Fruit fly (Drosophila melanogaster) whole organism, wandering third instar larva: ENCODE data around the gene norpA.
"Not testable (repeated sequence)": the region's sequence is repeated elsewhere in the genome, so short reads cannot be mapped to it uniquely, and the experiment has no call there.

Experiments used
- Abd-B ChIP-seq: fragments of >200 bp; optimal IDR thresholded peaks from 2 replicates; lab custom pipeline; 2017; ENCODE audit warnings: missing biosample characterization, missing genetic modification characterization
- CG32264 ChIP-seq: fragments of 200-800 bp; sonication (Bioruptor generic); optimal IDR thresholded peaks from 2 replicates; lab custom pipeline; 2016; ENCODE audit warnings: missing biosample characterization, missing genetic modification characterization
- CG9705 ChIP-seq: fragments of 200-800 bp; sonication (Bioruptor generic); optimal IDR thresholded peaks from 2 replicates; lab custom pipeline; 2018; ENCODE audit warnings: missing biosample characterization, mild to moderate bottlenecking, missing genetic modification characterization
- CrebA ChIP-seq: fragments of 200-800 bp; sonication (Bioruptor generic); optimal IDR thresholded peaks from 2 replicates; lab custom pipeline; 2016; ENCODE audit warnings: missing biosample characterization, mild to moderate bottlenecking, missing genetic modification characterization, borderline replicate concordance
- Dfd ChIP-seq: fragments of >200 bp; optimal IDR thresholded peaks from 2 replicates; lab custom pipeline; 2017; ENCODE audit warnings: missing biosample characterization, missing genetic modification characterization
- Dif ChIP-seq: fragments of 200-275, 200-300 bp; sonication (Bioruptor generic); optimal IDR thresholded peaks from 2 replicates; lab custom pipeline; 2018; ENCODE audit warnings: missing biosample characterization, missing genetic modification characterization; ENCODE audit not compliant: partially characterized antibody
- GATAd ChIP-seq: sonication (Bioruptor generic); optimal IDR thresholded peaks from 2 replicates; lab custom pipeline; 2016; ENCODE audit warnings: missing biosample characterization, missing genetic modification characterization
- HLH106 ChIP-seq: fragments of 200-800 bp; optimal IDR thresholded peaks from 3 replicates; lab custom pipeline; 2019; ENCODE audit warnings: missing biosample characterization, mild to moderate bottlenecking, missing genetic modification characterization, moderate library complexity
- Hnf4 ChIP-seq: fragments of 200-800 bp; sonication (Bioruptor generic); optimal IDR thresholded peaks from 2 replicates; lab custom pipeline; 2016; ENCODE audit warnings: missing biosample characterization, mild to moderate bottlenecking, missing genetic modification characterization
- Hr78 ChIP-seq: fragments of >200 bp; optimal IDR thresholded peaks from 2 replicates; lab custom pipeline; 2017; ENCODE audit warnings: missing biosample characterization, missing genetic modification characterization
- Hr83 ChIP-seq: fragments of 200-300 bp; sonication (Bioruptor generic); optimal IDR thresholded peaks from 2 replicates; lab custom pipeline; 2016; ENCODE audit warnings: missing biosample characterization, mild to moderate bottlenecking, missing genetic modification characterization, moderate library complexity; ENCODE audit not compliant: poor library complexity, severe bottlenecking
- Jra ChIP-seq: sonication (Bioruptor generic); optimal IDR thresholded peaks from 2 replicates; lab custom pipeline; 2016; ENCODE audit warnings: missing biosample characterization, missing genetic modification characterization
- Myc ChIP-seq: fragments of >200 bp; optimal IDR thresholded peaks from 2 replicates; lab custom pipeline; 2017
- N ChIP-seq: fragments of >200 bp; optimal IDR thresholded peaks from 2 replicates; lab custom pipeline; 2018; ENCODE audit warnings: missing biosample characterization, missing external identifiers, missing genetic modification characterization
- OdsH ChIP-seq: fragments of 200-800 bp; sonication (Bioruptor generic); optimal IDR thresholded peaks from 2 replicates; lab custom pipeline; 2016; ENCODE audit warnings: missing biosample characterization, mild to moderate bottlenecking, missing genetic modification characterization
- Rel ChIP-seq, 2 experiments: fragments of 200-800 bp; sonication (Bioruptor generic) in 1 of 2; optimal IDR thresholded peaks; 2 replicates in 1 of 2; 3 replicates in 1 of 2; lab custom pipeline; 2016 to 2019; ENCODE audit warnings: mild to moderate bottlenecking in 2 of 2, missing biosample characterization in 2 of 2, missing genetic modification characterization in 2 of 2, moderate library complexity in 1 of 2
- Sp1 ChIP-seq: fragments of 200-800 bp; sonication (Bioruptor generic); optimal IDR thresholded peaks from 3 replicates; lab custom pipeline; 2019; ENCODE audit warnings: missing biosample characterization, mild to moderate bottlenecking, missing genetic modification characterization, moderate library complexity
- Vsx2 ChIP-seq: fragments of 200-300, 225-300 bp; sonication (Bioruptor generic); optimal IDR thresholded peaks from 2 replicates; lab custom pipeline; 2018; ENCODE audit warnings: missing biosample characterization, missing genetic modification characterization; ENCODE audit not compliant: partially characterized antibody
- br ChIP-seq: fragments of 200-800 bp; sonication (Bioruptor generic); optimal IDR thresholded peaks from 2 replicates; lab custom pipeline; 2016; ENCODE audit warnings: missing biosample characterization, missing genetic modification characterization
- brk ChIP-seq: fragments of 200-800 bp; sonication (Bioruptor generic); optimal IDR thresholded peaks from 2 replicates; lab custom pipeline; 2016; ENCODE audit warnings: missing biosample characterization, mild to moderate bottlenecking, missing genetic modification characterization
- dl ChIP-seq, 2 experiments: fragments of 175-275, 200-275 bp in 1 of 2; fragments of 200-275 bp in 1 of 2; sonication (Bioruptor generic); optimal IDR thresholded peaks; lab custom pipeline; 2018; ENCODE audit warnings: mild to moderate bottlenecking in 2 of 2, missing biosample characterization in 2 of 2, missing genetic modification characterization in 2 of 2, moderate library complexity in 2 of 2; ENCODE audit not compliant: partially characterized antibody in 2 of 2, insufficient read depth in 1 of 2
- dmrt93B ChIP-seq: fragments of 200-800 bp; sonication (Bioruptor generic); optimal IDR thresholded peaks from 2 replicates; lab custom pipeline; 2018; ENCODE audit warnings: missing biosample characterization, mild to moderate bottlenecking, missing genetic modification characterization
- dsf ChIP-seq: sonication (Bioruptor generic); optimal IDR thresholded peaks from 2 replicates; lab custom pipeline; 2016; ENCODE audit warnings: missing biosample characterization, missing genetic modification characterization, borderline replicate concordance
- foxo ChIP-seq, 2 experiments: fragments of 200-800 bp; sonication (Bioruptor generic); optimal IDR thresholded peaks; 2 replicates in 1 of 2; 3 replicates in 1 of 2; lab custom pipeline; 2016 to 2017; ENCODE audit warnings: missing biosample characterization in 2 of 2, missing genetic modification characterization in 2 of 2
- fru ChIP-seq: fragments of 200-800 bp; sonication (Bioruptor generic); optimal IDR thresholded peaks from 3 replicates; lab custom pipeline; 2016; ENCODE audit warnings: missing biosample characterization, mild to moderate bottlenecking, missing genetic modification characterization
- h ChIP-seq: fragments of 200-800 bp; sonication (Bioruptor generic); optimal IDR thresholded peaks from 3 replicates; lab custom pipeline; 2016; ENCODE audit warnings: missing biosample characterization, mild to moderate bottlenecking, missing genetic modification characterization
- jim ChIP-seq: fragments of 175-275, 200-325 bp; sonication (Bioruptor generic); optimal IDR thresholded peaks from 2 replicates; lab custom pipeline; 2016; ENCODE audit warnings: missing biosample characterization, mild to moderate bottlenecking, missing genetic modification characterization
- pan ChIP-seq: fragments of >200 bp; optimal IDR thresholded peaks from 2 replicates; lab custom pipeline; 2017
- psq ChIP-seq: fragments of 200-800 bp; sonication (Bioruptor generic); optimal IDR thresholded peaks from 3 replicates; lab custom pipeline; 2017; ENCODE audit warnings: missing biosample characterization, mild to moderate bottlenecking, missing genetic modification characterization, moderate library complexity
- sage ChIP-seq: fragments of 200-800 bp; sonication (Bioruptor generic); optimal IDR thresholded peaks from 2 replicates; lab custom pipeline; 2016; ENCODE audit warnings: missing biosample characterization, mild to moderate bottlenecking, missing genetic modification characterization
- sv ChIP-seq: fragments of 200-800 bp; sonication (Bioruptor generic); optimal IDR thresholded peaks from 3 replicates; lab custom pipeline; 2016; ENCODE audit warnings: missing biosample characterization, missing genetic modification characterization
- tai ChIP-seq: sonication (Bioruptor generic); optimal IDR thresholded peaks from 2 replicates; lab custom pipeline; 2016; ENCODE audit warnings: missing biosample characterization, missing genetic modification characterization
- usp ChIP-seq: fragments of >200 bp; optimal IDR thresholded peaks from 2 replicates; lab custom pipeline; 2017; ENCODE audit warnings: missing biosample characterization, missing genetic modification characterization
- woc ChIP-seq: sonication (Bioruptor generic); optimal IDR thresholded peaks from 2 replicates; lab custom pipeline; 2016; ENCODE audit warnings: missing biosample characterization, mild to moderate bottlenecking, missing genetic modification characterization

norpA gene

DNA sequence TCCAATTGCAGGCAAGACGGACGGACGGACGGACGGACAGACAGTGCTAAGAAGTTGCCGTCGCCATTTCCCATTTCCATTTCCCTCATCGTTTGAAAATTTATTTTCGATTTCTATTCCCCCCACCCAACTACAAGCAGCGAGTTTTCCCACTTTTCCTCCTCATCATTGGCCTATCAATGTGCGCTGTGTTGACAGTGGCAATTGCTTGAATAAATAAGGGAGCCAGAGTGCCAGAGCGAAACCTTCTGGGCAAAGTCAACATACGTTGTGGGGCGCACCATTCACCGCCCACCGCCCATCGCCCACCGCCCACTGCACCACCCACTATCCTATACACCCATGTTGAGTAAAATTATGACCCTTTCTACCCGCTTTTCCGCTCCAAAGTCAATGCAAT is 16.4 kb upstream of the norpA start:
- TF ChIP-seq CrebA (GFP tag; lab: Kevin White, UChicago) (no peak), Vsx2 (GFP tag; lab: Kevin White, UChicago) (no peak), Hnf4 (GFP tag; lab: Kevin White, UChicago) (no peak), Dfd (GFP tag; lab: Kevin White, UChicago) (no peak), Myc (lab: Kevin White, UChicago) (no peak), sage (GFP tag; lab: Kevin White, UChicago) (no peak), dsf (GFP tag; lab: Kevin White, UChicago) (no peak), usp (GFP tag; lab: Kevin White, UChicago) (no peak)

DNA sequence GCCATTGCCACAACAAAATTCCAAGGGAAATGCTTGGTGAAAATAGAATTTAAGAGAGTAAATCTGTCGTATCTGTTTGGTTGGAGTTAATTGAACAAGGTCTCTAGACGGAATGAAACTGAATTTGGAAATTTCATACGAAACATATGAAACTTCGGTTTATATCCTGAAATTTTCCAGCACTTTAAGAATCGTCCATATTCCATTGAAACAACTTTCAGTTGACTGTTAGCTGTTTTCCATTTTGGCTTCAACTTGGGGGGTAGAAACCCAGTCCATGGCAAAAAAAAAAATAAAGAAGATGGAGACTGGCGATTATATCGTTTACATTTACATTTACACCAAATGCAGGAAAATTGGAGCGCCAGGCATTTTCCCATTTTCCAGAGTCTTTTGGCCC is 10.7 kb upstream of the norpA start, which contains the start of gene CG15579:
TSS of gene CG15579 (minus strand) at position 101 of the 400 bp plus-strand sequence.
- no peak for TF ChIP-seq CG9705 (GFP tag; lab: Kevin White, UChicago)
- TF ChIP-seq dl (GFP tag; optimal IDR thresholded peaks at IDR 0.05; lab: Kevin White, UChicago; ENCODE audit: insufficient read depth in 1 of 2, partially characterized antibody in 2 of 2) = no peak
- no peak for TF ChIP-seq sage (GFP tag; lab: Kevin White, UChicago)
- no peak for TF ChIP-seq Hr78 (GFP tag; lab: Kevin White, UChicago)
- no peak for TF ChIP-seq sv (GFP tag; lab: Kevin White, UChicago)
- TF ChIP-seq CG32264 (GFP tag; lab: Kevin White, UChicago) = no peak
- no peak for TF ChIP-seq h (GFP tag; lab: Kevin White, UChicago)
- TF ChIP-seq Jra (GFP tag; lab: Kevin White, UChicago) = no peak
- no peak for TF ChIP-seq OdsH (GFP tag; lab: Kevin White, UChicago)
- no peak for TF ChIP-seq dmrt93B (GFP tag; lab: Kevin White, UChicago)
- no peak for TF ChIP-seq jim (GFP tag; lab: Kevin White, UChicago)
- no peak for TF ChIP-seq usp (GFP tag; lab: Kevin White, UChicago)
- TF ChIP-seq Dfd (GFP tag; lab: Kevin White, UChicago) = no peak
- no peak for TF ChIP-seq HLH106
- no peak for TF ChIP-seq Hr83 (GFP tag; lab: Kevin White, UChicago)
- no peak for TF ChIP-seq Sp1 (GFP tag; lab: Kevin White, UChicago)
- no peak for TF ChIP-seq dsf (GFP tag; lab: Kevin White, UChicago)
- TF ChIP-seq, all 38 proteins: peak for 0

DNA sequence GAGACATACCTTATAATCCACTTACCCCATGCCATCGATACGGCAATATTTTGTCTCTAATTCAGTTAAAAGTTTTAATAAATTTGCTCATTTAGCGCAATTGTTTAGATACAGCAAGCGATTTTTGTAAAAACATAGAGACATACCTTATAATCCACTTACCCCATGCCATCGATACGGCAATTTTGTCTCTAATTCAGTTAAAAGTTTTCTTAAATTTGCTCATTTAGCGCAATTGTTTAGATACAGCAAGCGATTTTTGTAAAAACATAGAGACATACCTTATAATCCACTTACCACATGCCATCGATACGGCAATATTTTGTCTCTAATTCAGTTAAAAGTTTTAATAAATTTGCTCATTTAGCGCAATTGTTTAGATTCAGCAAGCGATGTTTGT is 3.7 kb upstream of the norpA start, which contains the start of gene mei-9:
TSS of gene mei-9 (minus strand) at position 101 of the 400 bp plus-strand sequence.
- TF ChIP-seq dsf (GFP tag; lab: Kevin White, UChicago); CrebA (GFP tag; lab: Kevin White, UChicago); woc: not testable (repeated sequence)
- TF ChIP-seq, all 38 proteins: peak for 0; not testable (repeated sequence) for 38

DNA sequence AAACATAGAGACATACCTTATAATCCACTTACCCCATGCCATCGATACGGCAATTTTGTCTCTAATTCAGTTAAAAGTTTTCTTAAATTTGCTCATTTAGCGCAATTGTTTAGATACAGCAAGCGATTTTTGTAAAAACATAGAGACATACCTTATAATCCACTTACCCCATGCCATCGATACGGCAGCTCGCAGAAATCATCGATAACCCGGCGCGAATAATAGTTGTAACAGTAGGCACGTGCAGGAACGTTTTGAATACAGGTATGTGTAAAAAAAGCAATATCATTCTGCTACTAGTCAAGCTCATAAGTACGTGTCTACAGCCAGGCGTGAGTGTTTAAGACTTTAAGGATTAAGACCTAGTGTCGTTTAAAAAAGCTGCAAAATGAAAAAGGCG is 3.2 kb upstream of the norpA start, which contains the start of gene NO66:
TSS of gene NO66 (plus strand) at position 199 of the 400 bp plus-strand sequence.
- TF ChIP-seq Myc (lab: Kevin White, UChicago) (peak; percentile 12), woc (peak; percentile 22)

DNA sequence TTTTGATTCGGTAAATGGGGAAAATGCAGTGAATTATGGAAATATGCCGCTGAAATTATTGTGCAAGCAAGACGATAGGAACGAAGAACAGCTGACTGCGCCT is 444 bp upstream of the norpA start, which contains the start of gene mRpL33:
TSS of gene mRpL33 (minus strand) at position 101 of the 103 bp plus-strand sequence.
- TF ChIP-seq Sp1 (GFP tag; lab: Kevin White, UChicago) (no peak), dl (GFP tag; optimal IDR thresholded peaks at IDR 0.05; lab: Kevin White, UChicago; ENCODE audit: insufficient read depth in 1 of 2, partially characterized antibody in 2 of 2) (no peak), sv (GFP tag; lab: Kevin White, UChicago) (no peak), HLH106 (no peak), Hr78 (GFP tag; lab: Kevin White, UChicago) (no peak), Hnf4 (GFP tag; lab: Kevin White, UChicago) (no peak), Myc (lab: Kevin White, UChicago) (no peak), pan (lab: Kevin White, UChicago) (no peak), woc (no peak), Dif (GFP tag; lab: Kevin White, UChicago) (no peak), OdsH (GFP tag; lab: Kevin White, UChicago) (no peak)

DNA sequence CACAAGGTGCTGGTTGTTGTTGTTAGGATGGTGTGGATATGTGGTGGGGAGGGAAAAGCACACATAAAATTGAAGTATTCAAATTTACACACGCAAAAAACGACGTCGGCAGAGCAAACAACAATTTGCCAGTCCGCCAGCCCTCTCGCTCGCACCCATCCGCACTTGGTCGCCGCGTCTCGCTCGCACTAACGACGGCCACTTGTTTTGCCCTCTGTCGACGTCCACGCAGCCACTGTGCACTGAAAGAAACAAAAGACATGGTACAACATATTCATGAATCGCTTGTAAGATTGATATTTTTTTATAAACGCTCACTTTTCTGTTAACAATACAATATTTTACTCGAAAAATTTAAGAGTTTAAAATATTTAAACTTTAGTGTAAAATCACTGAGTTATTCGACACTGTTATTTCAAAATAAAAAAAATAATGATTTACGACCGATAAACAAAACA is 1.5 kb downstream of the norpA start:
- TF ChIP-seq sv (GFP tag; lab: Kevin White, UChicago) (peak; percentile 34), GATAd (GFP tag; lab: Kevin White, UChicago) (no peak), br (peak; percentile 76), CG9705 (GFP tag; lab: Kevin White, UChicago) (no peak), CG32264 (GFP tag; lab: Kevin White, UChicago) (peak; percentile 25), Hr83 (GFP tag; lab: Kevin White, UChicago) (peak; percentile 56), Hnf4 (GFP tag; lab: Kevin White, UChicago) (peak; percentile 73), foxo (GFP tag; optimal IDR thresholded peaks at IDR 0.05; lab: Kevin White, UChicago) (peak in 1 of 2 experiments; percentile 81), OdsH (GFP tag; lab: Kevin White, UChicago) (peak; percentile 71), fru (GFP tag; lab: Kevin White, UChicago) (peak; percentile 81), Dfd (GFP tag; lab: Kevin White, UChicago) (no peak), Vsx2 (GFP tag; lab: Kevin White, UChicago) (no peak), Abd-B (GFP tag; lab: Kevin White, UChicago) (no peak), tai (peak; percentile 52), brk (GFP tag; lab: Kevin White, UChicago) (peak; percentile 31), psq (GFP tag; lab: Kevin White, UChicago) (peak; percentile 52), N (GFP tag; lab: Kevin White, UChicago) (no peak), Hr78 (GFP tag; lab: Kevin White, UChicago) (no peak), Rel (GFP tag; optimal IDR thresholded peaks at IDR 0.05; lab: Kevin White, UChicago) (no peak), Rel (tag; optimal IDR thresholded peaks at IDR 0.05; lab: Kevin White, UChicago) (peak; percentile 46), sage (GFP tag; lab: Kevin White, UChicago) (no peak), woc (peak; percentile 62), Jra (GFP tag; lab: Kevin White, UChicago) (peak; percentile 68)
